Worm (Caenorhabditis elegans) whole organism, L1 larva: ENCODE results near the gene C18H7.4.

Experiments
- C04F5.9 ChIP-seq: sonication (generic microtip); optimal IDR thresholded peaks from 2 replicates; lab custom pipeline; 2016; ENCODE audit warnings: missing genetic modification characterization, missing compliant biosample characterization
- F16B12.6 ChIP-seq: fragments of 150-350 bp; optimal IDR thresholded peaks from 2 replicates; lab custom pipeline; 2014; ENCODE audit warnings: missing biosample characterization, missing genetic modification characterization
- blmp-1 ChIP-seq: fragments of 150-350 bp; optimal IDR thresholded peaks from 2 replicates; lab custom pipeline; 2014; ENCODE audit warnings: missing biosample characterization, missing genetic modification characterization
- ceh-8 ChIP-seq: fragments of 200-800 bp; sonication (Bioruptor generic); optimal IDR thresholded peaks from 2 replicates; lab custom pipeline; 2018; ENCODE audit warnings: mild to moderate bottlenecking, missing genetic modification characterization, moderate library complexity, missing compliant biosample characterization
- ceh-88 ChIP-seq: fragments of 200-800 bp; sonication (Bioruptor generic); IDR thresholded peaks from 2 replicates; pipeline ENCODE4 v1.3.6; 2022; ENCODE audit warnings: missing genetic modification characterization, missing compliant biosample characterization
- ceh-90 ChIP-seq: sonication (generic microtip); optimal IDR thresholded peaks from 2 replicates; lab custom pipeline; 2016; ENCODE audit warnings: missing genetic modification characterization, missing compliant biosample characterization
- dpl-1 ChIP-seq, 3 experiments: fragments of 150-350 bp in 2 of 3; sonication (generic microtip) in 1 of 3; optimal IDR thresholded peaks; 2 replicates each; lab custom pipeline; 2014 to 2017; ENCODE audit warnings: missing biosample characterization in 3 of 3, missing genetic modification characterization in 3 of 3, missing genetic modification reagents in 3 of 3
- dsc-1 ChIP-seq: sonication (generic microtip); optimal IDR thresholded peaks from 2 replicates; lab custom pipeline; 2016; ENCODE audit warnings: mild to moderate bottlenecking, missing genetic modification characterization, missing compliant biosample characterization
- efl-1 ChIP-seq, 4 experiments: fragments of 150-350 bp; optimal IDR thresholded peaks in 3 of 4; peaks in 1 of 4; 1 replicate in 1 of 4; 2 replicates in 3 of 4; lab custom pipeline; 2014; ENCODE audit warnings: missing biosample characterization in 2 of 4, missing genetic modification characterization in 2 of 4, missing genetic modification reagents in 2 of 4
- egl-27 ChIP-seq, 2 experiments: fragments of 150-350 bp in 1 of 2; sonication (generic microtip); optimal IDR thresholded peaks; 3 replicates each; lab custom pipeline; 2017 to 2018; ENCODE audit warnings: missing biosample characterization in 2 of 2, missing genetic modification characterization in 2 of 2, missing genetic modification reagents in 2 of 2
- elt-3 ChIP-seq, 6 experiments: fragments of 150-350 bp in 1 of 6; sonication (generic microtip); optimal IDR thresholded peaks; 2 replicates each; lab custom pipeline; 2017 to 2018; ENCODE audit warnings: missing biosample characterization in 6 of 6, missing genetic modification characterization in 6 of 6, inconsistent platforms in 1 of 6
- fos-1 ChIP-seq: fragments of 150-350 bp; optimal IDR thresholded peaks from 2 replicates; lab custom pipeline; 2014; ENCODE audit warnings: missing biosample characterization, missing genetic modification characterization
- hlh-17 ChIP-seq: fragments of 200-800 bp; sonication (Bioruptor generic); optimal IDR thresholded peaks from 2 replicates; lab custom pipeline; 2018; ENCODE audit warnings: missing genetic modification characterization, mild to moderate bottlenecking, missing compliant biosample characterization, moderate library complexity, borderline replicate concordance
- hlh-4 ChIP-seq: sonication (generic microtip); optimal IDR thresholded peaks from 2 replicates; lab custom pipeline; 2016; ENCODE audit warnings: mild to moderate bottlenecking, missing genetic modification characterization, missing compliant biosample characterization
- lin-15B ChIP-seq: fragments of 150-350 bp; sonication (generic microtip); optimal IDR thresholded peaks from 3 replicates; lab custom pipeline; 2014; ENCODE audit warnings: missing biosample characterization, missing genetic modification characterization
- lin-39 ChIP-seq: fragments of 150-350 bp; optimal IDR thresholded peaks from 2 replicates; lab custom pipeline; 2014; ENCODE audit warnings: missing biosample characterization, missing genetic modification reagents, missing genetic modification characterization
- nhr-12 ChIP-seq: sonication (generic microtip); optimal IDR thresholded peaks from 2 replicates; lab custom pipeline; 2017; ENCODE audit warnings: missing biosample characterization, missing genetic modification characterization
- nhr-47 ChIP-seq: sonication (generic microtip); optimal IDR thresholded peaks from 2 replicates; lab custom pipeline; 2016; ENCODE audit warnings: mild to moderate bottlenecking, missing genetic modification characterization, moderate library complexity, missing compliant biosample characterization
- nhr-71 ChIP-seq: sonication (generic microtip); optimal IDR thresholded peaks from 2 replicates; lab custom pipeline; 2016; ENCODE audit warnings: mild to moderate bottlenecking, missing genetic modification characterization, moderate library complexity, missing compliant biosample characterization
- nhr-76 ChIP-seq: sonication (generic microtip); optimal IDR thresholded peaks from 2 replicates; lab custom pipeline; 2017; ENCODE audit warnings: missing biosample characterization, missing genetic modification characterization
- nhr-84 ChIP-seq: sonication (generic microtip); optimal IDR thresholded peaks from 2 replicates; lab custom pipeline; 2017; ENCODE audit warnings: missing biosample characterization, missing genetic modification characterization
- pag-3 ChIP-seq: sonication (generic microtip); optimal IDR thresholded peaks from 2 replicates; lab custom pipeline; 2017; ENCODE audit warnings: missing genetic modification characterization, mild to moderate bottlenecking, missing compliant biosample characterization, antibody characterized with exemption, borderline replicate concordance; ENCODE audit not compliant: insufficient read depth
- rnt-1 ChIP-seq: sonication (generic microtip); optimal IDR thresholded peaks from 2 replicates; lab custom pipeline; 2016; ENCODE audit warnings: mild to moderate bottlenecking, missing genetic modification characterization, moderate library complexity, missing compliant biosample characterization
- snpc-4 ChIP-seq: fragments of 150-350 bp; optimal IDR thresholded peaks from 2 replicates; lab custom pipeline; 2014; ENCODE audit warnings: missing biosample characterization, missing genetic modification characterization
- sptf-1 ChIP-seq: fragments of 150-350 bp; optimal IDR thresholded peaks from 2 replicates; lab custom pipeline; 2014; ENCODE audit warnings: missing biosample characterization, missing genetic modification characterization
- tbx-2 ChIP-seq: sonication (generic microtip); optimal IDR thresholded peaks from 2 replicates; lab custom pipeline; 2016; ENCODE audit warnings: missing genetic modification characterization, missing compliant biosample characterization
- unc-30 ChIP-seq: sonication (generic microtip); optimal IDR thresholded peaks from 2 replicates; lab custom pipeline; 2017; ENCODE audit warnings: missing biosample characterization, missing genetic modification characterization
- unc-62 ChIP-seq: fragments of 150-350 bp; optimal IDR thresholded peaks from 2 replicates; lab custom pipeline; 2014; ENCODE audit warnings: missing biosample characterization, missing genetic modification reagents, missing genetic modification characterization
- unc-86 ChIP-seq: sonication (generic microtip); optimal IDR thresholded peaks from 2 replicates; lab custom pipeline; 2016; ENCODE audit warnings: missing genetic modification characterization, missing compliant biosample characterization
- ztf-11 ChIP-seq, 2 experiments: sonication (generic microtip); optimal IDR thresholded peaks; 2 replicates each; lab custom pipeline; 2016 to 2017; ENCODE audit warnings: missing genetic modification characterization in 2 of 2, missing biosample characterization in 1 of 2, missing compliant biosample characterization in 1 of 2

The C18H7.4 gene

DNA sequence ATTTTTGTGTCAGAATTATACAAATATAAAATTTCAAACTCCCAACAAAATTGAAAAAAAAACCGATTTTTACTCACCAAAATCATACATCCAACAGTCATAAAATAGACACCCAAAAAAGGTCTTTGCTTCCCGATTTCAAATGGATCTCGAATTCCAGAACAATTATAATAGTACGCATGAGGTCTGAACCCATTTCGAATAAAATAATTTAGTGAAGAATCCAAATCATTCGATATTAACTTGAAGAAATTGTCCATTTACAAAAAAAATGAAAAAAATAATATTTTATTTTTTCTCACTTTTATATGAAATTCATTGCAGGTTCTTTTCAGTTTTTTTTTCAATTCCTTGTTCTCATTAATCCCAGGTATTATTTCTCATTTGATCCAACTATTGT is 8.5 kb downstream of the C18H7.4 start, which contains the start of gene srt-59:
Gene srt-59 (minus strand): TSS at position 101 of the 400 bp plus-strand sequence.
- TF ChIP-seq dpl-1 (GFP tag; optimal IDR thresholded peaks at IDR 0.05; lab: Kevin White, UChicago) (no peak), nhr-84 (no peak), unc-86 (no peak), ceh-88 (no peak), unc-62 (GFP tag; lab: Kevin White, UChicago) (no peak), blmp-1 (no peak), hlh-4 (tag; lab: Kevin White, UChicago) (no peak)

DNA sequence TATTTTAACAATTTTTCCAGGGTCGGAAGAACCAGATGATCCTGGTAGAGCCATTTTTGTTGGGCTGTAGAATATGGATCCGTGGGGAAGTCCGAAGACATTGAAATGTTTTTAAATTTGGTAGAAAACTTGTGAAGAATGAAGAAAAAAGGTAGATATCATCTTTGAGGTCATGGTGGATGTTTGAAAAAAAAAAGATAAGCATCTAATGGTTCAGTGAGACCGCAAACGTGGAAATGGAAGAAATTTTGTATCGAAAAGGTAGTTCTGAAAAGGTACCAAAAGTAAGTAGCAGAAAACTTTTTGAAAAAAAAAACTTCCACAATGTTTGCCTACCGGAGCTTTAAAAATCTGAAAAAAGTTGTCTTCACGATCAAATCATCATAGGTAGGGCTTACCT is 10.4 kb downstream of the C18H7.4 start, which contains the start of gene prmt-4:
Gene prmt-4 (minus strand): TSS at position 101 of the 400 bp plus-strand sequence.
- no peak for TF ChIP-seq efl-1 (optimal IDR thresholded peaks at IDR 0.05; lab: Kevin White, UChicago)
- peak in 1 of 2 experiments; percentile 9 for TF ChIP-seq efl-1 (GFP tag; optimal IDR thresholded peaks at IDR 0.05 in 1 of 2; lab: Kevin White, UChicago)
- no peak for TF ChIP-seq elt-3 (tag; optimal IDR thresholded peaks at IDR 0.05; lab: Kevin White, UChicago)
- TF ChIP-seq snpc-4 (tag; lab: Kevin White, UChicago): no peak
- TF ChIP-seq fos-1 (tag; lab: Kevin White, UChicago): no peak
- no peak for TF ChIP-seq dsc-1 (tag; lab: Kevin White, UChicago)

DNA sequence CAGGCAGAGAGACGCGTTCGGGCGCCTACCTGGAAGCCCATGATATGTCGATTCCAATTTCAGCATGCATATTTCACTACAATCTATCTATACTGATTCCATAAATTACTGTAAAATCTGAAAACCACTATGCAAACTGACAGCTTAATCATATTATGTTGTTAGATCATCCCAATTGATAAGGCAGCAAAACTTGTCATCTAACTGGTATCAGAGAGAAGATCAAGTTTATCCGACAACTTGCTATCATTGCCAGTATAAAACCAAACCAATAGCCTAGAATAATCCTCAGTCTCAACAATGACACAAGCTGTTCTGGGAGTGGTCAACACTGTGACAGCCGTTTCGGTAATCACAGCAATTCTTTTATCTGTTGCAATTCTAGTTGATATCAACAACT is 11.0 kb downstream of the C18H7.4 start, which contains the start of gene col-102:
Gene col-102 (plus strand): TSS at position 301 of the 400 bp plus-strand sequence.
- TF ChIP-seq pag-3 (tag; lab: Kevin White, UChicago) (no peak), tbx-2 (tag; lab: Kevin White, UChicago) (no peak)

DNA sequence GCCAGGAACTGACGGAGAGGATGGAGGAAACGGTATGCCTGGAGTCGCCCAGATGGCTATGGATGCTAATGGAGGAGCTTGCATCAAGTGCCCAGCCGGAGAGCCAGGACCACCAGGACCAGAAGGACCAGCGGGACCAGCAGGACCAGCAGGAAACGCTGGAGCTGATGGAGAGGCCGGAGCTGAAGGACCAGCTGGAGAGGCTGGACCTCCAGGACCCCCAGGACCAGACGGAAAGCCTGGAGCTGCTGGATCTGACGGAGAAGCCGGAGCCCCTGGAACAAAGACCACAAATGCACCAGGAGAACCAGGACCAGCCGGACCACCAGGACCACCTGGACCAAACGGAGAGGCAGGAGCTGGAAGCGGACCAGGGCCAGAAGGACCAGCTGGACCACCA is 11.7 kb downstream of the C18H7.4 start:
- no peak for TF ChIP-seq lin-15B (tag; lab: Kevin White, UChicago)
- no peak for TF ChIP-seq nhr-76
- TF ChIP-seq nhr-12 (tag; lab: Kevin White, UChicago): no peak
- TF ChIP-seq ztf-11 (tag; optimal IDR thresholded peaks at IDR 0.05; lab: Kevin White, UChicago): no peak
- TF ChIP-seq lin-39 (tag; lab: Kevin White, UChicago): no peak
- TF ChIP-seq sptf-1 (tag; lab: Kevin White, UChicago): no peak
- TF ChIP-seq nhr-71 (tag; lab: Kevin White, UChicago): no peak
- no peak for TF ChIP-seq nhr-47 (tag; lab: Kevin White, UChicago)
- TF ChIP-seq egl-27 (tag; optimal IDR thresholded peaks at IDR 0.05; lab: Kevin White, UChicago): no peak
- TF ChIP-seq hlh-17 (GFP tag; lab: Kevin White, UChicago): no peak
- TF ChIP-seq unc-30 (tag; lab: Kevin White, UChicago): no peak
- TF ChIP-seq unc-86: no peak
- TF ChIP-seq F16B12.6 (tag; lab: Kevin White, UChicago): no peak
- no peak for TF ChIP-seq ceh-90
- TF ChIP-seq, all 84 proteins: peak for 0

DNA sequence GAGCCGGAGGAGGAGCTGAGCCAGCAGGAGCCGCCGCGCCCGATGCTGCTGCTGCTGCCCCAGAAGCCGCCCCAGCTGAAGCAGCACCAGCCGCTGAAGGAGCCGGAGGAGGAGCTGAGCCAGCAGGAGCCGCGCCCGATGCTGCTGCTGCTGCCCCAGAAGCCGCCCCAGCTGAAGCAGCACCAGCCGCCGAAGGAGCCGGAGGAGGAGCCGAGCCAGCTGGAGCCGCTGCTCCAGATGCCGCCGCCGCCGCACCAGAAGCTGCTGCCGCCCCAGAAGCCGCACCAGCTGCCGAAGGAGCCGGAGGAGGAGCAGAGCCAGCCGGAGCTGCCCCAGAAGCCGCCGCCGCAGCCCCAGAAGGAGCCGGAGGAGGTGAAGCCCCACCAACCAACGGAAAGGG is 12.3 kb downstream of the C18H7.4 start:
- TF ChIP-seq ceh-8 (GFP tag; lab: Kevin White, UChicago): peak; percentile 91
- TF ChIP-seq snpc-4 (tag; lab: Kevin White, UChicago): no peak
- TF ChIP-seq, all 84 proteins: peak for 1

DNA sequence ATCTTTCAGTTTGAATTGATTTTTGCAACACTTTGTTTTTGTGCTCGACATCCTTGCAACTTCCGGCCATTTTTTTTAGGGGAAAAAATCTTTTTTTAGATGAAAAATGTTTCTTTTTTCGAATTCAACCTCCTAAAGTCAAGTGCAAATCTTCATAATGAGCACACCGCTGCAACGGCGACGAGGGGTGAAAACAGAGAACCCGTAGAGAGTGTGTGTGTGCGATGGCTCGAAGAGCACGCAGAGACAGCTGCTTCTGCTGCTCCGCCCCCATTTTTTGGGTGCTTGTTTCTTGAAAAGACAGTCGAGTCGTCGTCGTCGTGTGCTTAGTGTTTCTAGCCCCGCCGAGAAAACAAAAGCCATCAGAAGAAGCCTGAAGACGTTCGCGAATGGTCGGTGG is 12.9 kb downstream of the C18H7.4 start, which contains the start of gene inx-18:
Gene inx-18 (plus strand): TSS at position 301 of the 400 bp plus-strand sequence.
- no peak for TF ChIP-seq C04F5.9 (tag; lab: Kevin White, UChicago)
- peak; percentile 25 for TF ChIP-seq rnt-1
